Worm (Caenorhabditis elegans) whole organism, L1 larva: ENCODE results near the gene F10G7.12.

ENCODE experiments used
- C16A3.4 ChIP-seq: fragments of 150-350 bp; optimal IDR thresholded peaks from 2 replicates; lab custom pipeline; 2014; ENCODE audit warnings: missing biosample characterization, missing genetic modification characterization
- aly-2 ChIP-seq: fragments of 150-350 bp; optimal IDR thresholded peaks from 2 replicates; lab custom pipeline; 2014; ENCODE audit warnings: missing biosample characterization, missing genetic modification characterization
- ama-1 ChIP-seq: fragments of 150-350 bp; optimal IDR thresholded peaks from 2 replicates; lab custom pipeline; 2014
- blmp-1 ChIP-seq: fragments of 150-350 bp; optimal IDR thresholded peaks from 2 replicates; lab custom pipeline; 2014; ENCODE audit warnings: missing biosample characterization, missing genetic modification characterization
- ceh-63 ChIP-seq: fragments of 200-800 bp; sonication (Bioruptor generic); optimal IDR thresholded peaks from 2 replicates; lab custom pipeline; 2018; ENCODE audit warnings: mild to moderate bottlenecking, missing genetic modification characterization, missing compliant biosample characterization
- ceh-8 ChIP-seq: fragments of 200-800 bp; sonication (Bioruptor generic); optimal IDR thresholded peaks from 2 replicates; lab custom pipeline; 2018; ENCODE audit warnings: mild to moderate bottlenecking, missing genetic modification characterization, moderate library complexity, missing compliant biosample characterization
- ceh-90 ChIP-seq: sonication (generic microtip); optimal IDR thresholded peaks from 2 replicates; lab custom pipeline; 2016; ENCODE audit warnings: missing genetic modification characterization, missing compliant biosample characterization
- ces-1 ChIP-seq: fragments of 150-350 bp; optimal IDR thresholded peaks from 2 replicates; lab custom pipeline; 2014; ENCODE audit warnings: missing biosample characterization, missing genetic modification reagents, missing genetic modification characterization
- dpl-1 ChIP-seq, 3 experiments: fragments of 150-350 bp in 2 of 3; sonication (generic microtip) in 1 of 3; optimal IDR thresholded peaks; 2 replicates each; lab custom pipeline; 2014 to 2017; ENCODE audit warnings: missing biosample characterization in 3 of 3, missing genetic modification characterization in 3 of 3, missing genetic modification reagents in 3 of 3
- dsc-1 ChIP-seq: sonication (generic microtip); optimal IDR thresholded peaks from 2 replicates; lab custom pipeline; 2016; ENCODE audit warnings: mild to moderate bottlenecking, missing genetic modification characterization, missing compliant biosample characterization
- efl-1 ChIP-seq, 4 experiments: fragments of 150-350 bp; optimal IDR thresholded peaks in 3 of 4; peaks in 1 of 4; 1 replicate in 1 of 4; 2 replicates in 3 of 4; lab custom pipeline; 2014; ENCODE audit warnings: missing biosample characterization in 2 of 4, missing genetic modification characterization in 2 of 4, missing genetic modification reagents in 2 of 4
- egl-13 ChIP-seq: sonication (generic microtip); optimal IDR thresholded peaks from 2 replicates; lab custom pipeline; 2016; ENCODE audit warnings: missing genotype, missing genetic modification reagents, missing genetic modification characterization, missing compliant biosample characterization
- elt-2 ChIP-seq: sonication (generic microtip); optimal IDR thresholded peaks from 2 replicates; lab custom pipeline; 2016; ENCODE audit warnings: missing genetic modification characterization, mild to moderate bottlenecking, inconsistent platforms, missing compliant biosample characterization, missing genetic modification reagents
- fkh-10 ChIP-seq: sonication (generic microtip); optimal IDR thresholded peaks from 2 replicates; lab custom pipeline; 2017; ENCODE audit warnings: missing biosample characterization, missing genetic modification reagents, missing genetic modification characterization
- fkh-4 ChIP-seq: sonication (generic microtip); optimal IDR thresholded peaks from 2 replicates; lab custom pipeline; 2016; ENCODE audit warnings: missing compliant biosample characterization, missing genetic modification characterization, borderline replicate concordance
- hlh-17 ChIP-seq: fragments of 200-800 bp; sonication (Bioruptor generic); optimal IDR thresholded peaks from 2 replicates; lab custom pipeline; 2018; ENCODE audit warnings: missing genetic modification characterization, mild to moderate bottlenecking, missing compliant biosample characterization, moderate library complexity, borderline replicate concordance
- hpl-2 ChIP-seq: fragments of 150-350 bp; optimal IDR thresholded peaks from 2 replicates; lab custom pipeline; 2014; ENCODE audit warnings: missing biosample characterization, missing genetic modification reagents, missing genetic modification characterization
- irx-1 ChIP-seq: sonication (generic microtip); optimal IDR thresholded peaks from 2 replicates; lab custom pipeline; 2016; ENCODE audit warnings: missing genetic modification characterization, missing compliant biosample characterization
- lin-35 ChIP-seq, 2 experiments: fragments of 150-350 bp; optimal IDR thresholded peaks; 2 replicates each; lab custom pipeline; 2014; ENCODE audit warnings: missing biosample characterization in 2 of 2, missing genetic modification characterization in 2 of 2, missing genetic modification reagents in 2 of 2
- lsy-2 ChIP-seq, 2 experiments: fragments of 150-350 bp; optimal IDR thresholded peaks; 2 replicates each; lab custom pipeline; 2014; ENCODE audit warnings: missing biosample characterization in 2 of 2, missing genetic modification characterization in 2 of 2
- nhr-11 ChIP-seq: fragments of 150-350 bp; optimal IDR thresholded peaks from 2 replicates; lab custom pipeline; 2014; ENCODE audit warnings: missing biosample characterization, missing genetic modification characterization
- nhr-12 ChIP-seq: sonication (generic microtip); optimal IDR thresholded peaks from 2 replicates; lab custom pipeline; 2017; ENCODE audit warnings: missing biosample characterization, missing genetic modification characterization
- nhr-19 ChIP-seq: fragments of 200-800 bp; sonication (Bioruptor generic); conservative IDR thresholded peaks from 2 replicates; pipeline ENCODE4 v1.3.6; 2022; ENCODE audit warnings: missing genetic modification characterization, missing compliant biosample characterization
- nhr-20 ChIP-seq: sonication (generic microtip); optimal IDR thresholded peaks from 2 replicates; lab custom pipeline; 2016; ENCODE audit warnings: mild to moderate bottlenecking, missing genetic modification characterization, missing compliant biosample characterization
- nhr-237 ChIP-seq: fragments of 150-350 bp; optimal IDR thresholded peaks from 2 replicates; lab custom pipeline; 2014; ENCODE audit warnings: missing biosample characterization, missing genetic modification characterization
- nhr-76 ChIP-seq: sonication (generic microtip); optimal IDR thresholded peaks from 2 replicates; lab custom pipeline; 2017; ENCODE audit warnings: missing biosample characterization, missing genetic modification characterization
- nhr-77 ChIP-seq: fragments of 150-350 bp; optimal IDR thresholded peaks from 2 replicates; lab custom pipeline; 2014; ENCODE audit warnings: missing biosample characterization, missing genetic modification characterization
- nhr-85 ChIP-seq: sonication (generic microtip); peaks from one replicate; lab custom pipeline; 2016; ENCODE audit warnings: missing genetic modification characterization, inconsistent platforms, missing compliant biosample characterization
- pax-3 ChIP-seq: fragments of 200-800 bp; sonication (Bioruptor generic); optimal IDR thresholded peaks from 2 replicates; lab custom pipeline; 2018; ENCODE audit warnings: mild to moderate bottlenecking, missing genetic modification characterization, moderate library complexity, missing compliant biosample characterization
- rnt-1 ChIP-seq: sonication (generic microtip); optimal IDR thresholded peaks from 2 replicates; lab custom pipeline; 2016; ENCODE audit warnings: mild to moderate bottlenecking, missing genetic modification characterization, moderate library complexity, missing compliant biosample characterization
- sox-4 ChIP-seq: sonication (generic microtip); optimal IDR thresholded peaks from 2 replicates; lab custom pipeline; 2016; ENCODE audit warnings: missing genetic modification characterization, missing compliant biosample characterization
- sup-37 ChIP-seq: fragments of 200-800 bp; sonication (Bioruptor generic); optimal IDR thresholded peaks from 2 replicates; lab custom pipeline; 2018; ENCODE audit warnings: mild to moderate bottlenecking, missing genetic modification characterization, missing compliant biosample characterization
- unc-86 ChIP-seq: sonication (generic microtip); optimal IDR thresholded peaks from 2 replicates; lab custom pipeline; 2016; ENCODE audit warnings: missing genetic modification characterization, missing compliant biosample characterization
- xbp-1 ChIP-seq: sonication (generic microtip); optimal IDR thresholded peaks from 2 replicates; lab custom pipeline; 2016; ENCODE audit warnings: missing genetic modification characterization, missing compliant biosample characterization
- ztf-11 ChIP-seq, 2 experiments: sonication (generic microtip); optimal IDR thresholded peaks; 2 replicates each; lab custom pipeline; 2016 to 2017; ENCODE audit warnings: missing genetic modification characterization in 2 of 2, missing biosample characterization in 1 of 2, missing compliant biosample characterization in 1 of 2
- ztf-4 ChIP-seq: fragments of 150-350 bp; optimal IDR thresholded peaks from 2 replicates; lab custom pipeline; 2014; ENCODE audit warnings: missing biosample characterization, missing genetic modification characterization

Gene F10G7.12

DNA sequence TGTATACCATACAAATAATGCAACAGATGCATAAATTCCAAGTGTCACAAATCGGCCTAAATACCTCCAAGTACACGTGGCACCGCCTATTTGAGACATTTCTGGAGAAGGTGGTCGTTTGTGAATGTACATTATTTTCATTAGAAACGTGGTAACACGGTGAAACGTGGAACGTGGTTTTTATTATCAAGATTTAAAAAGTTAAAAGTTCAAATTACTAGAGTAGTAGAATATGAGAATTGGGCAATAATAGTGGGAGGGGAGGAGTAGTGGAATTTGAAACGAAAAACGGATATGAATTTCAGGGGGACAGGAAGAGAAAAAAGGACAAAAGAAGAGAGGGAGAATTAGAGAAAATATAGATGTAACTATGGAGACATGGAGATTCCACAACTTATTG lies 33.7 kb upstream of the F10G7.12 start, which contains the start of gene fut-6:
fut-6 (minus strand) TSS at position 101 of the 400 bp plus-strand sequence.
- TF ChIP-seq pax-3 (tag; lab: Kevin White, UChicago), result no peak
- TF ChIP-seq sox-4 (tag; lab: Kevin White, UChicago), result no peak
- no peak for TF ChIP-seq ceh-63
- TF ChIP-seq unc-86 (tag; lab: Kevin White, UChicago), result no peak
- TF ChIP-seq C16A3.4 (tag; lab: Kevin White, UChicago), result no peak
- TF ChIP-seq fkh-10 (GFP tag; lab: Kevin White, UChicago), result no peak
- no peak for TF ChIP-seq hpl-2
- no peak for TF ChIP-seq lin-35 (GFP tag; optimal IDR thresholded peaks at IDR 0.05; lab: Kevin White, UChicago)
- TF ChIP-seq ama-1, result no peak
- TF ChIP-seq lsy-2 (tag; optimal IDR thresholded peaks at IDR 0.05; lab: Kevin White, UChicago), result no peak
- TF ChIP-seq nhr-19 (GFP tag; lab: Robert Waterston, UW), result no peak
- no peak for TF ChIP-seq hlh-17 (GFP tag; lab: Kevin White, UChicago)
- TF ChIP-seq ztf-4 (tag; lab: Kevin White, UChicago), result no peak
- TF ChIP-seq sup-37 (GFP tag; lab: Kevin White, UChicago), result no peak
- TF ChIP-seq xbp-1, result no peak

- TF ChIP-seq ces-1 (no peak), efl-1 (optimal IDR thresholded peaks at IDR 0.05; lab: Kevin White, UChicago) (no peak), efl-1 (GFP tag; optimal IDR thresholded peaks at IDR 0.05 in 1 of 2; lab: Kevin White, UChicago) (peak in 1 of 2 experiments; percentile 2), elt-2 (tag; lab: Kevin White, UChicago) (peak; percentile 80), irx-1 (tag; lab: Kevin White, UChicago) (no peak), ztf-4 (tag; lab: Kevin White, UChicago) (no peak), nhr-76 (tag; lab: Kevin White, UChicago) (no peak)
Measured at ce11 chrII:4657370-4657769, 32.2 kb upstream of the F10G7.12 start.

- TF ChIP-seq ztf-11 (tag; optimal IDR thresholded peaks at IDR 0.05; lab: Kevin White, UChicago), result no peak
- TF ChIP-seq fkh-4 (tag; lab: Kevin White, UChicago), result peak; percentile 67
- peak; percentile 91 for TF ChIP-seq dsc-1 (tag; lab: Kevin White, UChicago)
- TF ChIP-seq, all 84 proteins: peak for 2
Measured at ce11 chrII:4658245-4658644, 31.3 kb upstream of the F10G7.12 start.

DNA sequence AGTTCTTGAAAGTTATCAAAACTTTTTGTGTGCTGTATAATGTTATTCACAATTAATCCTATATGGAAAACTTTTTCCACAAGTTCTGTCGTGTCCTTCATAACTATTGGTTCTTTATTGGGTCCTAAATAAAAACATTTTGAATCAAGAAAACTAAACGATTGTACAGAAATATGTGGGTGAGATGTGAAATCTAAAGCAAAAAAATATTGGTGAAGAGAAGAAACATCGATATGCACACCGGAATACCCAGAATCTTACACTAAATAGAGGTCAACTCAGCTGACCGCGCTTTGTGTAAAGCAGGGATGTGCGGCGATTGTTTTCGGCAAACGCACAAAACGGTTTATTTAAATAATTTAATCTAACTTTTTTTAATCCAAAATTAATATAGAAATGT lies 28.3 kb upstream of the F10G7.12 start, which contains the start of gene T05A7.13:
T05A7.13 (minus strand) TSS at position 101 of the 400 bp plus-strand sequence.
- TF ChIP-seq nhr-20 (no peak), nhr-12 (no peak), hlh-17 (GFP tag; lab: Kevin White, UChicago) (no peak), nhr-77 (tag; lab: Kevin White, UChicago) (no peak), dpl-1 (GFP tag; optimal IDR thresholded peaks at IDR 0.05; lab: Kevin White, UChicago) (no peak), nhr-11 (tag; lab: Kevin White, UChicago) (no peak), nhr-85 (tag; lab: Kevin White, UChicago) (no peak), lin-35 (GFP tag; optimal IDR thresholded peaks at IDR 0.05; lab: Kevin White, UChicago) (no peak), egl-13 (tag; lab: Kevin White, UChicago) (no peak), rnt-1 (tag; lab: Kevin White, UChicago) (no peak), nhr-237 (tag; lab: Kevin White, UChicago) (no peak), ceh-90 (tag; lab: Kevin White, UChicago) (no peak), blmp-1 (tag; lab: Kevin White, UChicago) (no peak), aly-2 (tag; lab: Kevin White, UChicago) (no peak)

- TF ChIP-seq ceh-8 (GFP tag; lab: Kevin White, UChicago), result peak; percentile 56
- TF ChIP-seq xbp-1, result no peak
- TF ChIP-seq nhr-77 (tag; lab: Kevin White, UChicago), result no peak
Measured at ce11 chrII:4663186-4663585, 26.4 kb upstream of the F10G7.12 start, which contains the start of gene T05A7.12. Gene T05A7.12 (minus strand): TSS chrII:4663286.
